Fruit fly (Drosophila melanogaster): ENCODE measurements around the gene CG10298.

The CG10298 gene

DNA sequence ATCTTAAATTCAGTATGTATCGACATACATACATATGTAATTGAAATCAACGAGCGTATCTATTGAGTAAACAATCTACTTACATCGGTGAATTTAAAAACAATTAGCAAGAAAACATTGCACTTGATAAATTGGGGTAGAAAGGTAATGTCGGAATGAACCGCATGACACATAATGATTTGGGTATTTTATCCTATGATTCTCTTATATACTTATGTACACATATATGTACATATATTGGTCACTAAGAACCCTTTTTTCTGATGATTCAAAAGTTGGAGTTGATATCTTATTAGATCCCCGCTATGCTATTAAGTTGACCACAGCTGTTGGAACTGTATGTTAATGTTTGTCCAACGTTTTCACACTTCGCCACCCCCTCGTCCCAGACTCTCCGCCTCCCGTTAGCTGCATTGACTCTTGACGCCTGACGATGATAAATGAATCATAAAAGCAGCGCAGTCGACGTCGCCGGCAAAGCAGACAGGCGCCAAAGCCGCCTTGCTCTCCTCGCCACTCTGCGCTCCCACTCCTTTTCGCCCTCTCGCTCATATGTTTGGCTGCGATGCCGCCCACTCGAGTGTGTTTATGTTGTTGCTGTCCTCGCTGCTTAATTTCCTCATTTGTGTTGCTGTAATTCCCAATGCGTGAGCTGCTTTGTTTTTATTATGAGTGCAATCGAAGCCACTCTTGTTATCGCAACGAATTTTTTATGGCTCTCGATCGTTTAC, 10.3 kb downstream of the CG10298 start (continued):
- peak in 1 of 2 experiments; percentile 40 for TF ChIP-seq dl (GFP tag; optimal IDR thresholded peaks at IDR 0.05; ENCODE audit: insufficient read depth in 1 of 2, partially characterized antibody in 2 of 2)

dm6 chr3R:6353624-6354352, 11.0 kb downstream of the CG10298 start:
- TF ChIP-seq h (GFP tag; optimal IDR thresholded peaks at IDR 0.05) = peak; percentile 83
- no peak for TF ChIP-seq Hr78 (GFP tag; optimal IDR thresholded peaks at IDR 0.05)
- TF ChIP-seq CrebA (GFP tag; optimal IDR thresholded peaks at IDR 0.05; ENCODE audit: borderline replicate concordance) = no peak
- no peak for TF ChIP-seq dl (GFP tag; optimal IDR thresholded peaks at IDR 0.05; ENCODE audit: insufficient read depth in 1 of 2, partially characterized antibody in 2 of 2)
- TF ChIP-seq jim (GFP tag; optimal IDR thresholded peaks at IDR 0.05) = no peak
- peak; percentile 91 for TF ChIP-seq psq (GFP tag; optimal IDR thresholded peaks at IDR 0.05)
- TF ChIP-seq usp (GFP tag; optimal IDR thresholded peaks at IDR 0.05) = no peak
- TF ChIP-seq Dfd (GFP tag; optimal IDR thresholded peaks at IDR 0.05) = no peak
- TF ChIP-seq dmrt93B (GFP tag; optimal IDR thresholded peaks at IDR 0.05) = no peak
- peak; percentile 32 for TF ChIP-seq Dif (GFP tag; optimal IDR thresholded peaks at IDR 0.05; ENCODE audit: partially characterized antibody)
- TF ChIP-seq HLH106 (tag; optimal IDR thresholded peaks at IDR 0.05) = peak; percentile 73
- peak; percentile 33 for TF ChIP-seq CG9705 (GFP tag; optimal IDR thresholded peaks at IDR 0.05)
- TF ChIP-seq Hr83 (GFP tag; optimal IDR thresholded peaks at IDR 0.05; ENCODE audit: poor library complexity, severe bottlenecking) = peak; percentile 10
- peak; percentile 76 for TF ChIP-seq rgr (GFP tag; optimal IDR thresholded peaks at IDR 0.05)
- TF ChIP-seq Rel (GFP tag; optimal IDR thresholded peaks at IDR 0.05) = no peak
- TF ChIP-seq Rel (tag; optimal IDR thresholded peaks at IDR 0.05) = no peak
- no peak for TF ChIP-seq Abd-B (GFP tag; optimal IDR thresholded peaks at IDR 0.05)
- TF ChIP-seq CG32264 (GFP tag; optimal IDR thresholded peaks at IDR 0.05) = no peak
- peak in 1 of 2 experiments; percentile 86 for TF ChIP-seq foxo (GFP tag; optimal IDR thresholded peaks at IDR 0.05)
- TF ChIP-seq Sp1 (GFP tag; optimal IDR thresholded peaks at IDR 0.05) = no peak
- peak; percentile 9 for TF ChIP-seq sv (GFP tag; optimal IDR thresholded peaks at IDR 0.05)
- no peak for TF ChIP-seq N (GFP tag; optimal IDR thresholded peaks at IDR 0.05)
- TF ChIP-seq Hnf4 (GFP tag; optimal IDR thresholded peaks at IDR 0.05) = peak; percentile 60
- TF ChIP-seq Mio (GFP tag; optimal IDR thresholded peaks at IDR 0.05) = no peak
- peak; percentile 30 for TF ChIP-seq dsf (GFP tag; optimal IDR thresholded peaks at IDR 0.05; ENCODE audit: borderline replicate concordance)
- peak; percentile 78 for TF ChIP-seq ey (GFP tag; optimal IDR thresholded peaks at IDR 0.05)
- TF ChIP-seq OdsH (GFP tag; optimal IDR thresholded peaks at IDR 0.05) = peak; percentile 81
- no peak for TF ChIP-seq tai (GFP tag; optimal IDR thresholded peaks at IDR 0.05)
- peak; percentile 87 for TF ChIP-seq fru (GFP tag; optimal IDR thresholded peaks at IDR 0.05)
- no peak for TF ChIP-seq Myc (optimal IDR thresholded peaks at IDR 0.05)
- peak; percentile 75 for TF ChIP-seq woc (GFP tag; optimal IDR thresholded peaks at IDR 0.05)
- peak; percentile 70 for TF ChIP-seq br (GFP tag; optimal IDR thresholded peaks at IDR 0.05)
- no peak for TF ChIP-seq GATAd (GFP tag; optimal IDR thresholded peaks at IDR 0.05)
- peak; percentile 69 for TF ChIP-seq brk (GFP tag; optimal IDR thresholded peaks at IDR 0.05)
- TF ChIP-seq sage (GFP tag; optimal IDR thresholded peaks at IDR 0.05) = peak; percentile 30
- no peak for TF ChIP-seq Jra (GFP tag; optimal IDR thresholded peaks at IDR 0.05)
- TF ChIP-seq Vsx2 (GFP tag; optimal IDR thresholded peaks at IDR 0.05; ENCODE audit: partially characterized antibody) = no peak
- TF ChIP-seq lola (GFP tag; optimal IDR thresholded peaks at IDR 0.05) = no peak
- TF ChIP-seq pan (optimal IDR thresholded peaks at IDR 0.05) = no peak
